Fruit fly (Drosophila melanogaster) whole organism, embryonic: ENCODE measurements around the gene rec.
A peak's percentile ranks its signal among the peaks of the same experiment; 100 is the strongest.

Experiments
- CG11560 ChIP-seq: fragments of 200-800 bp; sonication (Bioruptor generic); IDR thresholded peaks from 3 replicates; pipeline ENCODE4 v1.3.6; 2022; ENCODE audit warnings: missing biosample characterization, missing genetic modification characterization
- CG14965 ChIP-seq: fragments of 200-800 bp; sonication (Bioruptor generic); optimal IDR thresholded peaks from 2 replicates; lab custom pipeline; 2016; ENCODE audit warnings: missing biosample characterization, missing genetic modification characterization, borderline replicate concordance
- CG15269 ChIP-seq: fragments of 200-800 bp; sonication (Bioruptor generic); optimal IDR thresholded peaks from 2 replicates; lab custom pipeline; 2018; ENCODE audit warnings: missing biosample characterization, mild to moderate bottlenecking, missing genetic modification characterization, moderate library complexity
- CG16779 ChIP-seq: fragments of 200-800 bp; sonication (Bioruptor generic); IDR thresholded peaks from 2 replicates; pipeline ENCODE4 v1.3.6; 2022; ENCODE audit warnings: missing biosample characterization, missing genetic modification characterization
- CG17802 ChIP-seq: fragments of 200-800 bp; sonication (Bioruptor generic); optimal IDR thresholded peaks from 2 replicates; lab custom pipeline; 2018; ENCODE audit warnings: missing biosample characterization, mild to moderate bottlenecking, missing genetic modification characterization, moderate library complexity
- CG18599 ChIP-seq: fragments of 200-800 bp; sonication (Bioruptor generic); optimal IDR thresholded peaks from 3 replicates; lab custom pipeline; 2017; ENCODE audit warnings: missing biosample characterization, missing genetic modification characterization, mild to moderate bottlenecking, moderate library complexity, missing genetic modification reagents
- CG18764 ChIP-seq: fragments of 200-800 bp; sonication (Bioruptor generic); optimal IDR thresholded peaks from 3 replicates; lab custom pipeline; 2016; ENCODE audit warnings: missing biosample characterization, missing genetic modification characterization
- CG2129 ChIP-seq: fragments of 200-800 bp; sonication (Bioruptor generic); IDR thresholded peaks from 2 replicates; pipeline ENCODE4 v1.3.6; 2022; ENCODE audit warnings: missing biosample characterization, missing genetic modification characterization; ENCODE audit not compliant: partially characterized antibody
- CG32772 ChIP-seq: fragments of 200-800 bp; sonication (Bioruptor generic); IDR thresholded peaks from 2 replicates; pipeline ENCODE4 v1.3.6; 2022; ENCODE audit warnings: missing biosample characterization, missing genetic modification characterization
- CG34422 ChIP-seq: fragments of 200-800 bp; sonication (Bioruptor generic); IDR thresholded peaks from 3 replicates; pipeline ENCODE4 v1.3.6; 2022; ENCODE audit warnings: missing biosample characterization, missing genetic modification characterization
- CG4820 ChIP-seq: fragments of 200-800 bp; sonication (Bioruptor generic); optimal IDR thresholded peaks from 3 replicates; lab custom pipeline; 2016; ENCODE audit warnings: missing biosample characterization, missing genetic modification characterization
- CG5180 ChIP-seq: fragments of 200-800 bp; sonication (Bioruptor generic); optimal IDR thresholded peaks from 3 replicates; lab custom pipeline; 2017; ENCODE audit warnings: missing biosample characterization, missing genetic modification characterization, mild to moderate bottlenecking, moderate library complexity, missing genetic modification reagents
- CG6683 ChIP-seq: fragments of 200-800 bp; sonication (Bioruptor generic); optimal IDR thresholded peaks from 2 replicates; lab custom pipeline; 2017; ENCODE audit warnings: missing biosample characterization, mild to moderate bottlenecking, missing genetic modification characterization, missing genetic modification reagents
- CG6813 ChIP-seq: fragments of 200-800 bp; sonication (Bioruptor generic); optimal IDR thresholded peaks from 2 replicates; lab custom pipeline; 2017; ENCODE audit warnings: missing biosample characterization, missing genetic modification characterization, mild to moderate bottlenecking, moderate library complexity, missing genetic modification reagents
- CG7963 ChIP-seq: fragments of 200-800 bp; sonication (Bioruptor generic); IDR thresholded peaks from 3 replicates; pipeline ENCODE4 v1.3.6; 2022; ENCODE audit warnings: missing biosample characterization, missing genetic modification characterization; ENCODE audit not compliant: partially characterized antibody
- CG9215 ChIP-seq: fragments of 200-800 bp; sonication (Bioruptor generic); IDR thresholded peaks from 2 replicates; pipeline ENCODE4 v1.3.6; 2022; ENCODE audit warnings: missing biosample characterization, missing genetic modification characterization
- CG9727 ChIP-seq: fragments of 200-800 bp; sonication (Bioruptor generic); optimal IDR thresholded peaks from 3 replicates; lab custom pipeline; 2017; ENCODE audit warnings: missing biosample characterization, mild to moderate bottlenecking, missing genetic modification characterization
- CTCF ChIP-seq: fragments of 200-800 bp; sonication (Bioruptor generic); optimal IDR thresholded peaks from 2 replicates; lab custom pipeline; 2017; ENCODE audit warnings: missing biosample characterization, mild to moderate bottlenecking, missing genetic modification characterization, moderate library complexity
- Camta ChIP-seq: fragments of 200-800 bp; sonication (Bioruptor generic); optimal IDR thresholded peaks from 2 replicates; lab custom pipeline; 2016; ENCODE audit warnings: missing biosample characterization, missing genetic modification characterization
- CoRest ChIP-seq: fragments of 200-800 bp; sonication (Bioruptor generic); optimal IDR thresholded peaks from 3 replicates; lab custom pipeline; 2018; ENCODE audit warnings: missing biosample characterization, mild to moderate bottlenecking, missing genetic modification characterization, moderate library complexity
- D ChIP-seq, 2 experiments: fragments of 200-800 bp in 1 of 2; fragments of >200 bp in 1 of 2; sonication (Bioruptor generic) in 1 of 2; optimal IDR thresholded peaks; 2 replicates in 1 of 2; 3 replicates in 1 of 2; lab custom pipeline; 2017; ENCODE audit warnings: mild to moderate bottlenecking in 1 of 2, missing biosample characterization in 1 of 2, missing genetic modification characterization in 1 of 2, missing genetic modification reagents in 1 of 2
- Eip74EF ChIP-seq, 2 experiments: fragments of 200-800 bp in 1 of 2; fragments of >200 bp in 1 of 2; sonication (Bioruptor generic) in 1 of 2; optimal IDR thresholded peaks; 2 replicates each; lab custom pipeline; 2017 to 2019; ENCODE audit warnings: missing biosample characterization in 2 of 2, missing genetic modification characterization in 2 of 2, mild to moderate bottlenecking in 1 of 2, moderate library complexity in 1 of 2
- Hey ChIP-seq: fragments of 200-800 bp; sonication (Bioruptor generic); optimal IDR thresholded peaks from 3 replicates; lab custom pipeline; 2018; ENCODE audit warnings: missing biosample characterization, mild to moderate bottlenecking, missing genetic modification characterization
- Hmr ChIP-seq: fragments of 200-800 bp; sonication (Bioruptor generic); optimal IDR thresholded peaks from 3 replicates; lab custom pipeline; 2017; ENCODE audit warnings: mild to moderate bottlenecking, missing biosample characterization, missing genetic modification reagents, missing genetic modification characterization
- Hmx ChIP-seq: fragments of 200-800 bp; sonication (Bioruptor generic); optimal IDR thresholded peaks from 2 replicates; lab custom pipeline; 2016; ENCODE audit warnings: missing biosample characterization, missing genetic modification characterization
- Optix ChIP-seq: fragments of 200-800 bp; sonication (Bioruptor generic); IDR thresholded peaks from 3 replicates; pipeline ENCODE4 v1.3.6; 2022; ENCODE audit warnings: missing biosample characterization, missing genetic modification characterization
- Scr ChIP-seq: fragments of 200-800 bp; sonication (Bioruptor generic); IDR thresholded peaks from 2 replicates; pipeline ENCODE4 v1.3.6; 2022; ENCODE audit warnings: missing biosample characterization, missing genetic modification characterization; ENCODE audit not compliant: partially characterized antibody
- Sox100B ChIP-seq: fragments of 200-800 bp; sonication (Bioruptor generic); optimal IDR thresholded peaks from 3 replicates; lab custom pipeline; 2018; ENCODE audit warnings: missing biosample characterization, mild to moderate bottlenecking, missing genetic modification characterization
- Ssrp ChIP-seq: fragments of 200-800 bp; sonication (Bioruptor generic); optimal IDR thresholded peaks from 2 replicates; lab custom pipeline; 2018; ENCODE audit warnings: missing biosample characterization, mild to moderate bottlenecking, missing genetic modification characterization, moderate library complexity
- TFAM ChIP-seq: fragments of 200-800 bp; sonication (Bioruptor generic); optimal IDR thresholded peaks from 2 replicates; lab custom pipeline; 2017; ENCODE audit warnings: missing biosample characterization, missing genetic modification characterization, inconsistent platforms
- abd-A ChIP-seq: fragments of 200-800 bp; sonication (Bioruptor generic); optimal IDR thresholded peaks from 3 replicates; lab custom pipeline; 2019; ENCODE audit warnings: missing biosample characterization, mild to moderate bottlenecking, missing genetic modification characterization, moderate library complexity
- al ChIP-seq: fragments of 200-800 bp; sonication (Bioruptor generic); IDR thresholded peaks from 2 replicates; pipeline ENCODE4 v1.3.6; 2022; ENCODE audit warnings: missing biosample characterization, missing genetic modification characterization
- bbx ChIP-seq: fragments of 200-800 bp; sonication (Bioruptor generic); IDR thresholded peaks from 2 replicates; pipeline ENCODE4 v1.3.6; 2022; ENCODE audit warnings: missing biosample characterization, missing genetic modification characterization; ENCODE audit not compliant: partially characterized antibody
- cas ChIP-seq: fragments of 200-800 bp; sonication (Bioruptor generic); IDR thresholded peaks from 2 replicates; pipeline ENCODE4 v1.3.6; 2022; ENCODE audit warnings: missing biosample characterization, missing genetic modification characterization
- cg ChIP-seq: fragments of 200-800 bp; sonication (Bioruptor generic); optimal IDR thresholded peaks from 3 replicates; lab custom pipeline; 2019; ENCODE audit warnings: missing biosample characterization, mild to moderate bottlenecking, missing genetic modification characterization, moderate library complexity
- dm ChIP-seq: fragments of 200-800 bp; sonication (Bioruptor generic); optimal IDR thresholded peaks from 3 replicates; lab custom pipeline; 2016; ENCODE audit warnings: missing biosample characterization, missing genetic modification characterization
- esg ChIP-seq: fragments of 200-800 bp; sonication (Bioruptor generic); conservative IDR thresholded peaks from 2 replicates; pipeline ENCODE4 v1.3.6; 2022; ENCODE audit warnings: missing biosample characterization, missing genetic modification characterization
- exex ChIP-seq: fragments of 200-800 bp; sonication (Bioruptor generic); optimal IDR thresholded peaks from 4 replicates; lab custom pipeline; 2018; ENCODE audit warnings: missing biosample characterization, mild to moderate bottlenecking, missing genetic modification characterization, moderate library complexity
- fd102C ChIP-seq: fragments of 200-800 bp; sonication (Bioruptor generic); optimal IDR thresholded peaks from 2 replicates; lab custom pipeline; 2018; ENCODE audit warnings: missing biosample characterization, mild to moderate bottlenecking, missing genetic modification characterization, moderate library complexity
- ham ChIP-seq: fragments of 200-800 bp; sonication (Bioruptor generic); IDR thresholded peaks from 2 replicates; pipeline ENCODE4 v1.3.6; 2022; ENCODE audit warnings: missing biosample characterization, missing genetic modification characterization
- her ChIP-seq: fragments of 200-800 bp; sonication (Bioruptor generic); optimal IDR thresholded peaks from 2 replicates; lab custom pipeline; 2016; ENCODE audit warnings: missing biosample characterization, missing genetic modification characterization
- kah ChIP-seq: fragments of 200-800 bp; sonication (Bioruptor generic); optimal IDR thresholded peaks from 2 replicates; lab custom pipeline; 2018; ENCODE audit warnings: missing biosample characterization, mild to moderate bottlenecking, missing genetic modification characterization
- mam ChIP-seq: fragments of 200-800 bp; sonication (Bioruptor generic); optimal IDR thresholded peaks from 3 replicates; lab custom pipeline; 2016; ENCODE audit warnings: missing biosample characterization, missing genetic modification characterization
- org-1 ChIP-seq: fragments of 200-800 bp; sonication (Bioruptor generic); optimal IDR thresholded peaks from 2 replicates; lab custom pipeline; 2017; ENCODE audit warnings: missing biosample characterization, missing genetic modification characterization
- pita ChIP-seq: fragments of 200-800 bp; sonication (Bioruptor generic); optimal IDR thresholded peaks from 2 replicates; lab custom pipeline; 2017; ENCODE audit warnings: missing biosample characterization, mild to moderate bottlenecking, missing genetic modification characterization
- pros ChIP-seq: fragments of 200-800 bp; sonication (Bioruptor generic); optimal IDR thresholded peaks from 3 replicates; lab custom pipeline; 2019; ENCODE audit warnings: missing biosample characterization, mild to moderate bottlenecking, missing genetic modification characterization, moderate library complexity
- scrt ChIP-seq: fragments of 200-800 bp; sonication (Bioruptor generic); optimal IDR thresholded peaks from 2 replicates; lab custom pipeline; 2018; ENCODE audit warnings: missing biosample characterization, mild to moderate bottlenecking, missing genetic modification characterization, moderate library complexity
- shn ChIP-seq: fragments of 200-800 bp; sonication (Bioruptor generic); optimal IDR thresholded peaks from 3 replicates; lab custom pipeline; 2016; ENCODE audit warnings: missing biosample characterization, missing genetic modification characterization
- vnd ChIP-seq: fragments of 200-800 bp; sonication (Bioruptor generic); IDR thresholded peaks from 3 replicates; pipeline ENCODE4 v1.3.6; 2022; ENCODE audit warnings: missing biosample characterization, missing genetic modification characterization; ENCODE audit not compliant: partially characterized antibody

rec gene

dm6 chr3R:15857189-15857767 lies 24.8 kb upstream of the rec start, which contains the start of gene Hmt-1 (continued):
- TF ChIP-seq al (GFP tag; lab: Robert Waterston, UW) (no peak), CG32772 (GFP tag; lab: Robert Waterston, UW) (no peak), pros (no peak), shn (GFP tag; lab: Kevin White, UChicago) (no peak), fd102C (no peak), CG14965 (GFP tag; lab: Kevin White, UChicago) (no peak), D (optimal IDR thresholded peaks at IDR 0.05; lab: Kevin White, UChicago) (no peak), D (GFP tag; optimal IDR thresholded peaks at IDR 0.05; lab: Kevin White, UChicago) (no peak), Sox100B (no peak), Scr (no peak), bbx (GFP tag; lab: Robert Waterston, UW) (no peak), pita (GFP tag; lab: Kevin White, UChicago) (no peak), Hmr (GFP tag; lab: Kevin White, UChicago) (peak; percentile 8), CG34422 (peak; percentile 69; the same call in 1 of the 3 replicates), vnd (GFP tag; lab: Robert Waterston, UW) (no peak), CG18764 (GFP tag; lab: Kevin White, UChicago) (no peak), CG18599 (GFP tag; lab: Kevin White, UChicago) (no peak), CG9215 (no peak), CTCF (GFP tag; lab: Kevin White, UChicago) (no peak), cg (GFP tag; lab: Kevin White, UChicago) (no peak), dm (no peak), cas (GFP tag; lab: Robert Waterston, UW) (no peak), Camta (GFP tag; lab: Kevin White, UChicago) (no peak), org-1 (GFP tag; lab: Kevin White, UChicago) (no peak), abd-A (tag; lab: Kevin White, UChicago) (no peak), CG7963 (GFP tag; lab: Robert Waterston, UW) (no peak), kah (no peak), esg (GFP tag; lab: Robert Waterston, UW) (no peak), exex (tag; lab: Kevin White, UChicago) (peak; percentile 13), CG9727 (GFP tag; lab: Kevin White, UChicago) (peak; percentile 9), mam (GFP tag; lab: Kevin White, UChicago) (no peak), CG11560 (tag; lab: Robert Waterston, UW) (no peak), CG4820 (no peak), Optix (GFP tag; lab: Robert Waterston, UW) (no peak), CG6813 (GFP tag; lab: Kevin White, UChicago) (no peak), ham (no peak), Eip74EF (GFP tag; optimal IDR thresholded peaks at IDR 0.05; lab: Kevin White, UChicago) (no peak), Hmx (GFP tag; lab: Kevin White, UChicago) (no peak), TFAM (GFP tag; lab: Kevin White, UChicago) (no peak), CG17802 (tag; lab: Kevin White, UChicago) (no peak), scrt (no peak), Ssrp (tag; lab: Kevin White, UChicago) (no peak), CG15269 (tag; lab: Kevin White, UChicago) (no peak), CoRest (tag; lab: Kevin White, UChicago) (no peak), CG16779 (no peak), CG5180 (GFP tag; lab: Kevin White, UChicago) (no peak), CG6683 (no peak), CG2129 (GFP tag; lab: Robert Waterston, UW) (no peak), her (GFP tag; lab: Kevin White, UChicago) (no peak), Hey (no peak)
